Worm (Caenorhabditis elegans) whole organism, young adult: ENCODE data around the gene sfxn-1.1.

Source experiments
- B0035.1 ChIP-seq: sonication (generic microtip); optimal IDR thresholded peaks from 2 replicates; lab custom pipeline; 2016; ENCODE audit warnings: missing genetic modification characterization, mild to moderate bottlenecking, missing compliant biosample characterization, missing genotype, missing genetic modification reagents
- B0336.3 ChIP-seq: fragments of 200-800 bp; sonication (Bioruptor generic); IDR thresholded peaks from 2 replicates; pipeline ENCODE4 v1.3.6; 2022; ENCODE audit warnings: missing genetic modification characterization, missing compliant biosample characterization
- C06A6.2 ChIP-seq: fragments of 200-800 bp; sonication (Bioruptor generic); conservative IDR thresholded peaks from 2 replicates; pipeline ENCODE4 v1.3.6; 2022; ENCODE audit warnings: missing genetic modification characterization, missing compliant biosample characterization
- F39B2.1 ChIP-seq: fragments of 200-800 bp; sonication (Bioruptor generic); IDR thresholded peaks from 2 replicates; pipeline ENCODE4 v1.3.6; 2022; ENCODE audit warnings: missing genetic modification reagents, missing genetic modification characterization, missing compliant biosample characterization
- F55B11.4 ChIP-seq: sonication (generic microtip); optimal IDR thresholded peaks from 2 replicates; lab custom pipeline; 2016; ENCODE audit warnings: missing compliant biosample characterization, missing genetic modification characterization, borderline replicate concordance; ENCODE audit not compliant: insufficient read depth
- K11D2.4 ChIP-seq: fragments of 200-800 bp; sonication (Bioruptor generic); IDR thresholded peaks from 2 replicates; pipeline ENCODE4 v1.3.6; 2022; ENCODE audit warnings: missing genetic modification reagents, missing genetic modification characterization, missing compliant biosample characterization
- T26A5.8 ChIP-seq: sonication (generic microtip); optimal IDR thresholded peaks from 2 replicates; lab custom pipeline; 2016; ENCODE audit warnings: missing genetic modification characterization, missing compliant biosample characterization
- Y53F4B.3 ChIP-seq: fragments of 200-800 bp; sonication (Bioruptor generic); IDR thresholded peaks from 2 replicates; pipeline ENCODE4 v1.3.6; 2022; ENCODE audit warnings: missing genetic modification reagents, missing genetic modification characterization, missing compliant biosample characterization
- akir-1 ChIP-seq: fragments of 200-800 bp; sonication (Bioruptor generic); optimal IDR thresholded peaks from 2 replicates; lab custom pipeline; 2018; ENCODE audit warnings: mild to moderate bottlenecking, missing genetic modification characterization, moderate library complexity, missing compliant biosample characterization
- ama-1 ChIP-seq, 3 experiments: fragments of 150-350 bp in 1 of 3; sonication (generic microtip) in 2 of 3; optimal IDR thresholded peaks; 2 replicates each; lab custom pipeline; 2014 to 2018; ENCODE audit warnings: missing biosample characterization in 2 of 3, missing genetic modification characterization in 2 of 3, missing genetic modification reagents in 2 of 3
- atf-7 ChIP-seq: sonication (generic microtip); optimal IDR thresholded peaks from 2 replicates; lab custom pipeline; 2017; ENCODE audit warnings: mild to moderate bottlenecking, missing genetic modification characterization, missing compliant biosample characterization
- bed-1 ChIP-seq: fragments of 200-800 bp; sonication (Bioruptor generic); IDR thresholded peaks from 2 replicates; pipeline ENCODE4 v1.3.6; 2022; ENCODE audit warnings: missing genetic modification reagents, missing genetic modification characterization, missing compliant biosample characterization
- bed-2 ChIP-seq: fragments of 200-800 bp; sonication (Bioruptor generic); IDR thresholded peaks from 2 replicates; pipeline ENCODE4 v1.3.6; 2022; ENCODE audit warnings: missing genetic modification reagents, missing genetic modification characterization, missing compliant biosample characterization
- ccch-3 ChIP-seq: fragments of 200-800 bp; sonication (Bioruptor generic); optimal IDR thresholded peaks from 2 replicates; lab custom pipeline; 2018; ENCODE audit warnings: mild to moderate bottlenecking, missing genetic modification characterization, missing compliant biosample characterization
- ceh-27 ChIP-seq: fragments of 200-800 bp; sonication (Bioruptor generic); optimal IDR thresholded peaks from 2 replicates; lab custom pipeline; 2018; ENCODE audit warnings: mild to moderate bottlenecking, missing genetic modification characterization, moderate library complexity, missing compliant biosample characterization
- ceh-40 ChIP-seq: fragments of 200-800 bp; sonication (Bioruptor generic); IDR thresholded peaks from 2 replicates; pipeline ENCODE4 v1.3.6; 2022; ENCODE audit warnings: missing genetic modification characterization, missing compliant biosample characterization
- ceh-91 ChIP-seq: fragments of 200-800 bp; sonication (Bioruptor generic); IDR thresholded peaks from 2 replicates; pipeline ENCODE4 v1.3.6; 2022; ENCODE audit warnings: missing genetic modification reagents, missing genetic modification characterization, missing compliant biosample characterization
- chd-7 ChIP-seq: sonication (generic microtip); optimal IDR thresholded peaks from 2 replicates; lab custom pipeline; 2016; ENCODE audit warnings: mild to moderate bottlenecking, missing genetic modification characterization, moderate library complexity, missing compliant biosample characterization
- dpff-1 ChIP-seq: sonication (generic microtip); optimal IDR thresholded peaks from 2 replicates; lab custom pipeline; 2017; ENCODE audit warnings: mild to moderate bottlenecking, missing genetic modification characterization, missing compliant biosample characterization
- dpl-1 ChIP-seq: fragments of 150-350 bp; optimal IDR thresholded peaks from 2 replicates; lab custom pipeline; 2014; ENCODE audit warnings: missing biosample characterization, missing genetic modification reagents, missing genetic modification characterization
- efl-1 ChIP-seq: fragments of 150-350 bp; optimal IDR thresholded peaks from 2 replicates; lab custom pipeline; 2014; ENCODE audit warnings: missing biosample characterization, missing genetic modification reagents, missing genetic modification characterization
- egl-44 ChIP-seq: fragments of 200-800 bp; sonication (Bioruptor generic); IDR thresholded peaks from 2 replicates; pipeline ENCODE4 v1.3.6; 2022; ENCODE audit warnings: missing genetic modification reagents, missing genetic modification characterization, missing compliant biosample characterization
- fkh-3 ChIP-seq: sonication (generic microtip); optimal IDR thresholded peaks from 2 replicates; lab custom pipeline; 2016; ENCODE audit warnings: mild to moderate bottlenecking, missing genetic modification characterization, missing compliant biosample characterization
- gei-17 ChIP-seq: fragments of 200-800 bp; sonication (Bioruptor generic); optimal IDR thresholded peaks from 2 replicates; lab custom pipeline; 2018; ENCODE audit warnings: mild to moderate bottlenecking, missing genetic modification characterization, missing compliant biosample characterization
- him-1 ChIP-seq: sonication (generic microtip); optimal IDR thresholded peaks from 2 replicates; lab custom pipeline; 2016; ENCODE audit warnings: missing genotype, missing genetic modification reagents, missing genetic modification characterization, missing compliant biosample characterization
- hmg-20 ChIP-seq: fragments of 200-800 bp; sonication (Bioruptor generic); IDR thresholded peaks from 2 replicates; pipeline ENCODE4 v1.3.6; 2022; ENCODE audit warnings: missing genetic modification reagents, missing genetic modification characterization, missing compliant biosample characterization
- let-526 ChIP-seq: fragments of 200-800 bp; sonication (Bioruptor generic); IDR thresholded peaks from 2 replicates; pipeline ENCODE4 v1.3.6; 2022; ENCODE audit warnings: missing genetic modification reagents, missing genetic modification characterization, missing compliant biosample characterization
- lin-26 ChIP-seq: fragments of 200-800 bp; sonication (Bioruptor generic); IDR thresholded peaks from 2 replicates; pipeline ENCODE4 v1.3.6; 2022; ENCODE audit warnings: missing genetic modification reagents, missing genetic modification characterization, missing compliant biosample characterization
- lin-40 ChIP-seq: sonication (generic microtip); optimal IDR thresholded peaks from 2 replicates; lab custom pipeline; 2016; ENCODE audit warnings: missing genetic modification characterization, mild to moderate bottlenecking, missing compliant biosample characterization, missing genotype, missing genetic modification reagents
- lin-54 ChIP-seq: fragments of 200-800 bp; sonication (Bioruptor generic); optimal IDR thresholded peaks from 2 replicates; lab custom pipeline; 2018; ENCODE audit warnings: mild to moderate bottlenecking, missing genetic modification characterization, missing compliant biosample characterization
- lsl-1 ChIP-seq: fragments of 200-800 bp; sonication (Bioruptor generic); optimal IDR thresholded peaks from 2 replicates; lab custom pipeline; 2018; ENCODE audit warnings: mild to moderate bottlenecking, missing genetic modification characterization, moderate library complexity, missing compliant biosample characterization
- madf-10 ChIP-seq: sonication (generic microtip); optimal IDR thresholded peaks from 2 replicates; lab custom pipeline; 2016; ENCODE audit warnings: mild to moderate bottlenecking, missing genetic modification characterization, missing compliant biosample characterization
- madf-3 ChIP-seq: fragments of 200-800 bp; sonication (Bioruptor generic); IDR thresholded peaks from 2 replicates; pipeline ENCODE4 v1.3.6; 2022; ENCODE audit warnings: missing genetic modification reagents, missing genetic modification characterization, missing compliant biosample characterization
- mcd-1 ChIP-seq: fragments of 200-800 bp; sonication (Bioruptor generic); IDR thresholded peaks from 2 replicates; pipeline ENCODE4 v1.3.6; 2022; ENCODE audit warnings: missing genetic modification reagents, missing genetic modification characterization, missing compliant biosample characterization
- nfya-1 ChIP-seq: sonication (generic microtip); optimal IDR thresholded peaks from 2 replicates; lab custom pipeline; 2017; ENCODE audit warnings: antibody characterized with exemption, missing compliant biosample characterization, missing genetic modification characterization, borderline replicate concordance; ENCODE audit not compliant: insufficient read depth
- nhr-179 ChIP-seq: sonication (generic microtip); optimal IDR thresholded peaks from 2 replicates; lab custom pipeline; 2016; ENCODE audit warnings: mild to moderate bottlenecking, missing genetic modification characterization, missing compliant biosample characterization
- nhr-27 ChIP-seq: fragments of 200-800 bp; sonication (Bioruptor generic); optimal IDR thresholded peaks from 2 replicates; lab custom pipeline; 2018; ENCODE audit warnings: mild to moderate bottlenecking, missing genetic modification characterization, moderate library complexity, missing compliant biosample characterization
- nhr-90 ChIP-seq: sonication (generic microtip); optimal IDR thresholded peaks from 2 replicates; lab custom pipeline; 2016; ENCODE audit warnings: missing genotype, mild to moderate bottlenecking, missing genetic modification characterization, missing compliant biosample characterization
- pha-4 ChIP-seq: fragments of 150-350 bp; sonication (generic microtip); optimal IDR thresholded peaks from 2 replicates; lab custom pipeline; 2014; ENCODE audit warnings: missing biosample characterization, missing genetic modification reagents, missing genetic modification characterization
- rcor-1 ChIP-seq: fragments of 200-800 bp; sonication (Bioruptor generic); IDR thresholded peaks from 2 replicates; pipeline ENCODE4 v1.3.6; 2022; ENCODE audit warnings: missing genetic modification reagents, missing genetic modification characterization, missing compliant biosample characterization
- repo-1 ChIP-seq: sonication (generic microtip); optimal IDR thresholded peaks from 2 replicates; lab custom pipeline; 2017; ENCODE audit warnings: mild to moderate bottlenecking, missing genetic modification characterization, missing compliant biosample characterization
- rpc-1 ChIP-seq, 2 experiments: fragments of 150-350 bp in 1 of 2; sonication (generic microtip) in 1 of 2; optimal IDR thresholded peaks; 2 replicates each; lab custom pipeline; 2014 to 2018; ENCODE audit warnings: missing biosample characterization in 1 of 2, missing genetic modification characterization in 1 of 2, missing genetic modification reagents in 1 of 2, missing genotype in 1 of 2
- sea-2 ChIP-seq: fragments of 200-800 bp; sonication (Bioruptor generic); IDR thresholded peaks from 2 replicates; pipeline ENCODE4 v1.3.6; 2022; ENCODE audit warnings: missing genetic modification characterization, missing compliant biosample characterization
- snpc-1.1 ChIP-seq: sonication (generic microtip); optimal IDR thresholded peaks from 2 replicates; lab custom pipeline; 2017; ENCODE audit warnings: missing genetic modification characterization, mild to moderate bottlenecking, missing compliant biosample characterization, antibody characterized with exemption, moderate library complexity, missing genotype, missing genetic modification reagents; ENCODE audit not compliant: insufficient read depth
- snpc-3.4 ChIP-seq: sonication (generic microtip); optimal IDR thresholded peaks from 2 replicates; lab custom pipeline; 2017; ENCODE audit warnings: missing genetic modification characterization, mild to moderate bottlenecking, missing compliant biosample characterization, antibody characterized with exemption, moderate library complexity, missing genotype, missing genetic modification reagents
- somi-1 ChIP-seq: fragments of 200-800 bp; sonication (Bioruptor generic); optimal IDR thresholded peaks from 2 replicates; lab custom pipeline; 2018; ENCODE audit warnings: mild to moderate bottlenecking, missing genetic modification characterization, missing compliant biosample characterization
- sptf-2 ChIP-seq: fragments of 200-800 bp; sonication (Bioruptor generic); optimal IDR thresholded peaks from 2 replicates; lab custom pipeline; 2018; ENCODE audit warnings: mild to moderate bottlenecking, missing genetic modification characterization, missing compliant biosample characterization
- unc-62 ChIP-seq: fragments of 150-350 bp; optimal IDR thresholded peaks from 2 replicates; lab custom pipeline; 2014; ENCODE audit warnings: missing biosample characterization, missing genetic modification reagents, missing genetic modification characterization
- ztf-3 ChIP-seq: fragments of 200-800 bp; sonication (Bioruptor generic); optimal IDR thresholded peaks from 2 replicates; lab custom pipeline; 2018; ENCODE audit warnings: mild to moderate bottlenecking, missing genetic modification characterization, missing compliant biosample characterization

Gene sfxn-1.1

ce11 chrII:9500926-9501325 is 17.8 kb downstream of the sfxn-1.1 start:
- TF ChIP-seq ceh-27 (GFP tag; lab: Kevin White, UChicago) = no peak
- no peak for TF ChIP-seq ceh-40 (GFP tag; lab: Robert Waterston, UW)
- TF ChIP-seq egl-44 (GFP tag; lab: Robert Waterston, UW) = 0 out of 2 replicates have a peak, but pooled peaks have one; percentile 19
- no peak for TF ChIP-seq mcd-1 (GFP tag; lab: Robert Waterston, UW)
- no peak for TF ChIP-seq ama-1 (optimal IDR thresholded peaks at IDR 0.05; lab: Kevin White, UChicago)
- TF ChIP-seq ama-1 (GFP tag; optimal IDR thresholded peaks at IDR 0.05; lab: Kevin White, UChicago) = no peak
- TF ChIP-seq let-526 (GFP tag; lab: Robert Waterston, UW) = peak; percentile 54; the same call in 1 of the 2 replicates
- no peak for TF ChIP-seq T26A5.8 (tag; lab: Kevin White, UChicago)
- TF ChIP-seq pha-4 (tag; lab: Kevin White, UChicago) = peak; percentile 78
- no peak for TF ChIP-seq gei-17
- no peak for TF ChIP-seq madf-3 (GFP tag; lab: Robert Waterston, UW)
- peak; percentile 47 for TF ChIP-seq madf-10 (tag; lab: Kevin White, UChicago)
- TF ChIP-seq atf-7 (tag; lab: Kevin White, UChicago) = peak; percentile 84
- TF ChIP-seq hmg-20 (GFP tag; lab: Robert Waterston, UW) = 0 out of 2 replicates have a peak, but pooled peaks have one; percentile 22
- TF ChIP-seq dpl-1 = no peak
- no peak for TF ChIP-seq unc-62
- no peak for TF ChIP-seq nhr-179 (tag; lab: Kevin White, UChicago)
- no peak for TF ChIP-seq ztf-3 (GFP tag; lab: Kevin White, UChicago)
- no peak for TF ChIP-seq lin-54 (GFP tag; lab: Kevin White, UChicago)
- no peak for TF ChIP-seq nfya-1 (tag; lab: Kevin White, UChicago)
- no peak for TF ChIP-seq dpff-1
- TF ChIP-seq chd-7 (tag; lab: Kevin White, UChicago) = peak; percentile 45
- peak; percentile 59 for TF ChIP-seq B0336.3 (GFP tag; lab: Robert Waterston, UW)
- no peak for TF ChIP-seq bed-2
- no peak for TF ChIP-seq ceh-91 (GFP tag; lab: Robert Waterston, UW)
- no peak for TF ChIP-seq ccch-3 (GFP tag; lab: Kevin White, UChicago)
- peak; percentile 43 for TF ChIP-seq nhr-90 (tag; lab: Kevin White, UChicago)
- no peak for TF ChIP-seq C06A6.2 (GFP tag; lab: Robert Waterston, UW)
- no peak for TF ChIP-seq F39B2.1 (GFP tag; lab: Robert Waterston, UW)
- no peak for TF ChIP-seq somi-1 (GFP tag; lab: Kevin White, UChicago)
- TF ChIP-seq him-1 (tag; lab: Kevin White, UChicago) = no peak
- TF ChIP-seq F55B11.4 (tag; lab: Kevin White, UChicago) = no peak
- TF ChIP-seq akir-1 (GFP tag; lab: Kevin White, UChicago) = no peak
- no peak for TF ChIP-seq nhr-27
- peak; percentile 24 for TF ChIP-seq lin-40 (tag; lab: Kevin White, UChicago)
- no peak for TF ChIP-seq snpc-1.1 (tag; lab: Kevin White, UChicago)
- no peak for TF ChIP-seq lin-26 (GFP tag; lab: Robert Waterston, UW)
- no peak for TF ChIP-seq snpc-3.4 (tag; lab: Kevin White, UChicago)
- no peak for TF ChIP-seq B0035.1 (tag; lab: Kevin White, UChicago)
- TF ChIP-seq lsl-1 (GFP tag; lab: Kevin White, UChicago) = no peak
- no peak for TF ChIP-seq fkh-3 (tag; lab: Kevin White, UChicago)
- TF ChIP-seq efl-1 (GFP tag; lab: Kevin White, UChicago) = no peak
- no peak for TF ChIP-seq rcor-1 (GFP tag; lab: Robert Waterston, UW)
- TF ChIP-seq sptf-2 = no peak
- no peak for TF ChIP-seq repo-1
- no peak for TF ChIP-seq bed-1 (GFP tag; lab: Robert Waterston, UW)
- TF ChIP-seq Y53F4B.3 (GFP tag; lab: Robert Waterston, UW) = no peak
- TF ChIP-seq K11D2.4 (GFP tag; lab: Robert Waterston, UW) = no peak
- no peak for TF ChIP-seq sea-2
- TF ChIP-seq rpc-1 (optimal IDR thresholded peaks at IDR 0.05; lab: Kevin White, UChicago) = no peak
- TF ChIP-seq rpc-1 (tag; optimal IDR thresholded peaks at IDR 0.05; lab: Kevin White, UChicago) = no peak
